Fruit fly (Drosophila melanogaster) whole organism, embryonic: ENCODE data around the gene Svil.

Source experiments
- Asciz ChIP-seq: fragments of 200-800 bp; sonication (Bioruptor generic); optimal IDR thresholded peaks from 2 replicates; lab custom pipeline; 2017; ENCODE audit warnings: missing biosample characterization, mild to moderate bottlenecking, missing genetic modification characterization, missing genetic modification reagents
- Awh ChIP-seq: fragments of 200-800 bp; sonication (Bioruptor generic); IDR thresholded peaks from 2 replicates; pipeline ENCODE4, ENCODE4 v1.3.6; 2022; ENCODE audit warnings: missing biosample characterization, missing genetic modification characterization
- CG10209 ChIP-seq: fragments of 200-800 bp; sonication (Bioruptor generic); optimal IDR thresholded peaks from 3 replicates; lab custom pipeline; 2017; ENCODE audit warnings: missing biosample characterization, mild to moderate bottlenecking, missing genetic modification characterization, missing genetic modification reagents
- CG10274 ChIP-seq: fragments of 200-800 bp; sonication (Bioruptor generic); optimal IDR thresholded peaks from 3 replicates; lab custom pipeline; 2017; ENCODE audit warnings: missing biosample characterization, mild to moderate bottlenecking, missing genetic modification characterization
- CG10654 ChIP-seq: fragments of 200-800 bp; sonication (Bioruptor generic); optimal IDR thresholded peaks from 2 replicates; lab custom pipeline; 2016; ENCODE audit warnings: missing biosample characterization, missing genetic modification characterization
- CG11398 ChIP-seq: fragments of 200-800 bp; sonication (Bioruptor generic); optimal IDR thresholded peaks from 2 replicates; lab custom pipeline; 2016; ENCODE audit warnings: missing biosample characterization, missing genetic modification characterization
- CG11504 ChIP-seq: fragments of 200-800 bp; sonication (Bioruptor generic); optimal IDR thresholded peaks from 3 replicates; lab custom pipeline; 2019; ENCODE audit warnings: missing biosample characterization, mild to moderate bottlenecking, missing genetic modification characterization, moderate library complexity
- CG11695 ChIP-seq: fragments of 200-800 bp; sonication (Bioruptor generic); IDR thresholded peaks from 3 replicates; pipeline ENCODE4 v1.3.6; 2022; ENCODE audit warnings: missing biosample characterization, missing genetic modification characterization
- CG12219 ChIP-seq: fragments of 200-800 bp; sonication (Bioruptor generic); optimal IDR thresholded peaks from 3 replicates; lab custom pipeline; 2018; ENCODE audit warnings: missing biosample characterization, mild to moderate bottlenecking, missing genetic modification characterization
- CG12299 ChIP-seq: fragments of 200-800 bp; sonication (Bioruptor generic); optimal IDR thresholded peaks from 2 replicates; lab custom pipeline; 2018; ENCODE audit warnings: missing biosample characterization, mild to moderate bottlenecking, missing genetic modification characterization
- CG14014 ChIP-seq: fragments of 200-800 bp; sonication (Bioruptor generic); IDR thresholded peaks from 2 replicates; pipeline ENCODE4 v1.3.6; 2022; ENCODE audit warnings: missing biosample characterization, missing genetic modification characterization
- CG14710 ChIP-seq: fragments of 200-800 bp; sonication (Bioruptor generic); optimal IDR thresholded peaks from 3 replicates; lab custom pipeline; 2019; ENCODE audit warnings: missing biosample characterization, mild to moderate bottlenecking, missing genetic modification characterization, moderate library complexity
- CG17359 ChIP-seq: fragments of 200-800 bp; sonication (Bioruptor generic); optimal IDR thresholded peaks from 3 replicates; lab custom pipeline; 2018; ENCODE audit warnings: missing biosample characterization, mild to moderate bottlenecking, missing genetic modification characterization, moderate library complexity
- CG17912 ChIP-seq: fragments of 200-800 bp; sonication (Bioruptor generic); optimal IDR thresholded peaks from 2 replicates; lab custom pipeline; 2018; ENCODE audit warnings: missing biosample characterization, mild to moderate bottlenecking, missing genetic modification characterization
- CG2120 ChIP-seq: fragments of 200-800 bp; sonication (Bioruptor generic); optimal IDR thresholded peaks from 3 replicates; lab custom pipeline; 2016; ENCODE audit warnings: missing biosample characterization, missing genetic modification characterization
- CG31388 ChIP-seq: fragments of 200-800 bp; sonication (Bioruptor generic); optimal IDR thresholded peaks from 2 replicates; lab custom pipeline; 2016; ENCODE audit warnings: missing biosample characterization, missing genetic modification characterization
- CG33213 ChIP-seq: fragments of 200-800 bp; sonication (Bioruptor generic); optimal IDR thresholded peaks from 3 replicates; lab custom pipeline; 2016; ENCODE audit warnings: missing biosample characterization, missing genetic modification characterization
- CG3838 ChIP-seq: fragments of 200-800 bp; sonication (Bioruptor generic); optimal IDR thresholded peaks from 3 replicates; lab custom pipeline; 2016; ENCODE audit warnings: missing biosample characterization, missing genetic modification characterization
- CG7357 ChIP-seq: fragments of 200-800 bp; sonication (Bioruptor generic); IDR thresholded peaks from 3 replicates; pipeline ENCODE4 v1.3.6; 2022; ENCODE audit warnings: missing biosample characterization, missing genetic modification characterization
- CG9437 ChIP-seq: fragments of 200-800 bp; sonication (Bioruptor generic); optimal IDR thresholded peaks from 2 replicates; lab custom pipeline; 2018; ENCODE audit warnings: missing biosample characterization, mild to moderate bottlenecking, missing genetic modification characterization
- CG9932 ChIP-seq: fragments of 200-800 bp; sonication (Bioruptor generic); IDR thresholded peaks from 2 replicates; pipeline ENCODE4 v1.3.6; 2022; ENCODE audit warnings: missing biosample characterization, missing genetic modification characterization
- Doc3 ChIP-seq: fragments of 200-800 bp; sonication (Bioruptor generic); IDR thresholded peaks from 3 replicates; pipeline ENCODE4 v1.3.6; 2022; ENCODE audit warnings: missing biosample characterization, missing genetic modification characterization; ENCODE audit not compliant: partially characterized antibody
- E2f1 ChIP-seq: fragments of 200-800 bp; sonication (Bioruptor generic); IDR thresholded peaks from 2 replicates; pipeline ENCODE4 v1.3.6; 2022; ENCODE audit warnings: missing biosample characterization, missing genetic modification characterization
- Elba2 ChIP-seq: fragments of 200-800 bp; sonication (Bioruptor generic); optimal IDR thresholded peaks from 3 replicates; lab custom pipeline; 2016; ENCODE audit warnings: missing biosample characterization, missing genetic modification characterization
- Gsc ChIP-seq: fragments of 200-800 bp; sonication (Bioruptor generic); IDR thresholded peaks from 2 replicates; pipeline ENCODE4 v1.3.6; 2022; ENCODE audit warnings: missing biosample characterization, missing genetic modification characterization
- H2.0 ChIP-seq: fragments of 200-800 bp; sonication (Bioruptor generic); IDR thresholded peaks from 2 replicates; pipeline ENCODE4 v1.3.6; 2022; ENCODE audit warnings: missing biosample characterization, missing genetic modification characterization
- Hand ChIP-seq: fragments of 200-800 bp; sonication (Bioruptor generic); optimal IDR thresholded peaks from 2 replicates; lab custom pipeline; 2017; ENCODE audit warnings: mild to moderate bottlenecking, missing biosample characterization, missing genetic modification reagents, missing genetic modification characterization
- Hmx ChIP-seq: fragments of 200-800 bp; sonication (Bioruptor generic); optimal IDR thresholded peaks from 2 replicates; lab custom pipeline; 2016; ENCODE audit warnings: missing biosample characterization, missing genetic modification characterization
- Jarid2 ChIP-seq: fragments of 200-800 bp; sonication (Bioruptor generic); optimal IDR thresholded peaks from 3 replicates; lab custom pipeline; 2017; ENCODE audit warnings: mild to moderate bottlenecking, missing biosample characterization, missing genetic modification reagents, missing genetic modification characterization
- Med ChIP-seq: fragments of 200-800 bp; sonication (Bioruptor generic); peaks from one replicate; lab custom pipeline; 2016; ENCODE audit warnings: missing biosample characterization, missing genetic modification characterization, mild to moderate bottlenecking, inconsistent platforms, moderate library complexity
- NFAT ChIP-seq: fragments of 200-800 bp; sonication (Bioruptor generic); IDR thresholded peaks from 2 replicates; pipeline ENCODE4 v1.3.6; 2022; ENCODE audit warnings: missing biosample characterization, missing genetic modification characterization
- Optix ChIP-seq: fragments of 200-800 bp; sonication (Bioruptor generic); IDR thresholded peaks from 3 replicates; pipeline ENCODE4 v1.3.6; 2022; ENCODE audit warnings: missing biosample characterization, missing genetic modification characterization
- Sry-δ ChIP-seq: fragments of 200-800 bp; sonication (Bioruptor generic); optimal IDR thresholded peaks from 2 replicates; lab custom pipeline; 2016; ENCODE audit warnings: missing biosample characterization, missing genetic modification characterization
- abd-A ChIP-seq: fragments of 200-800 bp; sonication (Bioruptor generic); optimal IDR thresholded peaks from 3 replicates; lab custom pipeline; 2019; ENCODE audit warnings: missing biosample characterization, mild to moderate bottlenecking, missing genetic modification characterization, moderate library complexity
- chm ChIP-seq: fragments of 200-800 bp; sonication (Bioruptor generic); IDR thresholded peaks from 2 replicates; pipeline ENCODE4 v1.3.6; 2022; ENCODE audit warnings: missing biosample characterization, missing genetic modification characterization
- dm ChIP-seq: fragments of 200-800 bp; sonication (Bioruptor generic); optimal IDR thresholded peaks from 3 replicates; lab custom pipeline; 2016; ENCODE audit warnings: missing biosample characterization, missing genetic modification characterization
- dmrt99B ChIP-seq: fragments of 200-800 bp; sonication (Bioruptor generic); optimal IDR thresholded peaks from 2 replicates; lab custom pipeline; 2018; ENCODE audit warnings: missing biosample characterization, mild to moderate bottlenecking, missing genetic modification characterization, moderate library complexity
- dysf ChIP-seq: fragments of 200-800 bp; sonication (Bioruptor generic); IDR thresholded peaks from 3 replicates; pipeline ENCODE4 v1.3.6; 2022; ENCODE audit warnings: missing biosample characterization, missing genetic modification characterization
- her ChIP-seq: fragments of 200-800 bp; sonication (Bioruptor generic); optimal IDR thresholded peaks from 2 replicates; lab custom pipeline; 2016; ENCODE audit warnings: missing biosample characterization, missing genetic modification characterization
- org-1 ChIP-seq: fragments of 200-800 bp; sonication (Bioruptor generic); optimal IDR thresholded peaks from 2 replicates; lab custom pipeline; 2017; ENCODE audit warnings: missing biosample characterization, missing genetic modification characterization
- pho ChIP-seq: fragments of 200-800 bp; sonication (Bioruptor generic); optimal IDR thresholded peaks from 2 replicates; lab custom pipeline; 2016; ENCODE audit warnings: missing biosample characterization, missing genetic modification characterization
- phol ChIP-seq: fragments of 200-800 bp; sonication (Bioruptor generic); optimal IDR thresholded peaks from 3 replicates; lab custom pipeline; 2018; ENCODE audit warnings: missing biosample characterization, mild to moderate bottlenecking, missing genetic modification characterization, moderate library complexity
- pum ChIP-seq: fragments of 200-800 bp; sonication (Bioruptor generic); optimal IDR thresholded peaks from 2 replicates; lab custom pipeline; 2016; ENCODE audit warnings: missing biosample characterization, missing genetic modification characterization
- row ChIP-seq: fragments of 200-800 bp; sonication (Bioruptor generic); IDR thresholded peaks from 3 replicates; pipeline ENCODE4 v1.3.6; 2022; ENCODE audit warnings: missing biosample characterization, missing genetic modification characterization
- sens-2 ChIP-seq: fragments of 200-800 bp; sonication (Bioruptor generic); IDR thresholded peaks from 2 replicates; pipeline ENCODE4 v1.3.6; 2022; ENCODE audit warnings: missing biosample characterization, missing genetic modification characterization
- sima ChIP-seq: fragments of 200-800 bp; sonication (Bioruptor generic); optimal IDR thresholded peaks from 2 replicates; lab custom pipeline; 2016; ENCODE audit warnings: missing biosample characterization, missing genetic modification characterization
- sqz ChIP-seq: fragments of 200-800 bp; sonication (Bioruptor generic); optimal IDR thresholded peaks from 3 replicates; lab custom pipeline; 2018; ENCODE audit warnings: missing biosample characterization, mild to moderate bottlenecking, missing genetic modification characterization
- stc ChIP-seq: fragments of 200-800 bp; sonication (Bioruptor generic); IDR thresholded peaks from 2 replicates; pipeline ENCODE4 v1.3.6; 2022; ENCODE audit warnings: missing biosample characterization, missing genetic modification characterization
- trem ChIP-seq: fragments of 200-800 bp; optimal IDR thresholded peaks from 3 replicates; lab custom pipeline; 2019; ENCODE audit warnings: missing biosample characterization, mild to moderate bottlenecking, missing genetic modification characterization, moderate library complexity
- zfh2 ChIP-seq: fragments of 200-800 bp; sonication (Bioruptor generic); optimal IDR thresholded peaks from 2 replicates; lab custom pipeline; 2016; ENCODE audit warnings: missing biosample characterization, missing genetic modification characterization

Gene Svil

dm6 chr3L:2536969-2537600 is 159.6 kb downstream of the Svil start (continued):
- peak; percentile 70 for TF ChIP-seq chm (GFP tag; lab: Robert Waterston, UW)
- TF ChIP-seq sqz (GFP tag; lab: Kevin White, UChicago), result peak; percentile 77
- peak; percentile 24 for TF ChIP-seq CG9437
- peak; percentile 93 for TF ChIP-seq Med
- peak; percentile 71 for TF ChIP-seq dmrt99B (tag; lab: Kevin White, UChicago)
- peak; percentile 19 for TF ChIP-seq Sry-δ (GFP tag; lab: Kevin White, UChicago)
- TF ChIP-seq sima (GFP tag; lab: Kevin White, UChicago), result peak; percentile 37
- TF ChIP-seq Hmx (GFP tag; lab: Kevin White, UChicago), result no peak
- TF ChIP-seq CG3838 (GFP tag; lab: Kevin White, UChicago), result peak; percentile 8
- 0 out of 2 replicates have a peak, but pooled peaks have one; percentile 27 for TF ChIP-seq H2.0 (GFP tag; lab: Robert Waterston, UW)
- no peak for TF ChIP-seq Hand (GFP tag; lab: Kevin White, UChicago)
- TF ChIP-seq org-1 (GFP tag; lab: Kevin White, UChicago), result peak; percentile 78
- TF ChIP-seq sens-2 (GFP tag; lab: Robert Waterston, UW), result no peak
- peak; percentile 68; the same call in 1 of the 3 replicates for TF ChIP-seq CG11695
- TF ChIP-seq CG12219 (GFP tag; lab: Kevin White, UChicago), result peak; percentile 64
- TF ChIP-seq Asciz (GFP tag; lab: Kevin White, UChicago), result peak; percentile 89
- peak; percentile 4 for TF ChIP-seq CG2120
- peak; percentile 81 for TF ChIP-seq CG33213 (GFP tag; lab: Kevin White, UChicago)
- TF ChIP-seq CG17359 (tag; lab: Kevin White, UChicago), result peak; percentile 75
- TF ChIP-seq CG9932 (GFP tag; lab: Robert Waterston, UW), result no peak
- TF ChIP-seq pho (GFP tag; lab: Kevin White, UChicago), result peak; percentile 20
- peak; percentile 56 for TF ChIP-seq CG12299 (tag; lab: Kevin White, UChicago)
- TF ChIP-seq CG14014, result peak; percentile 62; the same call in 1 of the 2 replicates
- peak; percentile 64 for TF ChIP-seq CG31388 (GFP tag; lab: Kevin White, UChicago)
- no peak for TF ChIP-seq Gsc (GFP tag; lab: Robert Waterston, UW)
- TF ChIP-seq row (GFP tag; lab: Robert Waterston, UW), result peak; percentile 43
- no peak for TF ChIP-seq dm
- peak; percentile 71 for TF ChIP-seq her (GFP tag; lab: Kevin White, UChicago)
- TF ChIP-seq CG10274, result peak; percentile 98
- TF ChIP-seq Doc3 (GFP tag; lab: Robert Waterston, UW), result no peak
- TF ChIP-seq E2f1, result peak; percentile 50; the same call in 1 of the 2 replicates
- TF ChIP-seq CG10654 (GFP tag; lab: Kevin White, UChicago), result peak; percentile 62
- no peak for TF ChIP-seq zfh2 (GFP tag; lab: Kevin White, UChicago)
- TF ChIP-seq abd-A (tag; lab: Kevin White, UChicago), result no peak
- 0 out of 2 replicates have a peak, but pooled peaks have one; percentile 28 for TF ChIP-seq NFAT (GFP tag; lab: Robert Waterston, UW)
- TF ChIP-seq phol (tag; lab: Kevin White, UChicago), result peak; percentile 55
- TF ChIP-seq CG14710 (tag; lab: Kevin White, UChicago), result peak; percentile 56
- TF ChIP-seq stc (GFP tag; lab: Robert Waterston, UW), result peak; percentile 62; the same call in 1 of the 2 replicates
- TF ChIP-seq CG10209 (GFP tag; lab: Kevin White, UChicago), result peak; percentile 65
- TF ChIP-seq trem (tag; lab: Kevin White, UChicago), result peak; percentile 41
- peak; percentile 32; the same call in 1 of the 3 replicates for TF ChIP-seq dysf
- TF ChIP-seq CG11398 (GFP tag; lab: Kevin White, UChicago), result peak; percentile 50
- 0 out of 3 replicates have a peak, but pooled peaks have one; percentile 11 for TF ChIP-seq CG7357 (GFP tag; lab: Robert Waterston, UW)
- peak; percentile 90 for TF ChIP-seq Awh
- no peak for TF ChIP-seq pum (GFP tag; lab: Kevin White, UChicago)
- peak; percentile 63 for TF ChIP-seq CG17912 (GFP tag; lab: Kevin White, UChicago)
- peak; percentile 67 for TF ChIP-seq CG11504 (tag; lab: Kevin White, UChicago)
- TF ChIP-seq Jarid2 (GFP tag; lab: Kevin White, UChicago), result peak; percentile 69
- no peak for TF ChIP-seq Elba2 (GFP tag; lab: Kevin White, UChicago)
- TF ChIP-seq Optix (GFP tag; lab: Robert Waterston, UW), result peak; percentile 50; the same call in 2 of the 3 replicates
